Worm (Caenorhabditis elegans) whole organism, L3 larva: ENCODE measurements around the gene H24K24.2.

Experiments
- ama-1 ChIP-seq: fragments of 150-350 bp; optimal IDR thresholded peaks from 2 replicates; lab custom pipeline; 2018
- elt-1 ChIP-seq: fragments of 150-350 bp; optimal IDR thresholded peaks from 2 replicates; lab custom pipeline; 2014; ENCODE audit warnings: missing biosample characterization, missing genetic modification characterization
- fkh-10 ChIP-seq: sonication (generic microtip); optimal IDR thresholded peaks from 2 replicates; lab custom pipeline; 2017; ENCODE audit warnings: missing biosample characterization, missing genetic modification reagents, missing genetic modification characterization
- nhr-12 ChIP-seq: fragments of 150-350 bp; optimal IDR thresholded peaks from 2 replicates; lab custom pipeline; 2014; ENCODE audit warnings: missing biosample characterization, missing genetic modification characterization
- nhr-23 ChIP-seq: fragments of 150-350 bp; optimal IDR thresholded peaks from 2 replicates; lab custom pipeline; 2014; ENCODE audit warnings: missing biosample characterization, missing genetic modification reagents, missing genetic modification characterization
- nhr-25 ChIP-seq: sonication (generic microtip); optimal IDR thresholded peaks from 2 replicates; lab custom pipeline; 2017; ENCODE audit warnings: missing biosample characterization, missing genetic modification characterization
- snpc-4 ChIP-seq: fragments of 150-350 bp; optimal IDR thresholded peaks from 2 replicates; lab custom pipeline; 2014; ENCODE audit warnings: missing biosample characterization, missing genetic modification characterization
- unc-39 ChIP-seq: sonication (generic microtip); optimal IDR thresholded peaks from 4 replicates; lab custom pipeline; 2017; ENCODE audit warnings: missing biosample characterization, missing genetic modification characterization
- zag-1 ChIP-seq: fragments of 150-350 bp; optimal IDR thresholded peaks from 2 replicates; lab custom pipeline; 2014; ENCODE audit warnings: missing biosample characterization, missing genetic modification characterization

DNA sequence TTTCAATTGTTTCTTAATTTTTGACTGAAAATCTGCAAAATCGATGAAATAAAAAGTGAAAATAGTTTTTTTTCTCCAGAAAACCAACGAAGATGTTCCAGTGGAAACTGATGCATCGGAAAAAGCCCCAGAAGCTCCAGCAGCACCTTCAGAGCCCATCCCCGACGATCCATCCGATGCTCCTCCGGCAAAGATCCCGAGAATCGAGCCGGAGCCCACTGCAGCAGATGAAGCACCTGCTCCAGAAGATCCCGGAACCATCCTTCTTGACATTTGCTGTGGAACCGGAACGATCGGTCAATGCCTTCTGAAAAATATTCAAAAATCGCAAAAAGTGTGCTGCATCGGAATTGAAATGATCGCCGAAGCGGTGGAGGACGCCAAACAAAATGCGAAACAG, 8.9 kb upstream of the H24K24.2 start:
- TF ChIP-seq snpc-4 (tag; lab: Kevin White, UChicago) = no peak
- TF ChIP-seq nhr-12 (tag; lab: Kevin White, UChicago) = no peak
- no peak for TF ChIP-seq elt-1
- TF ChIP-seq ama-1 (lab: Kevin White, UChicago) = no peak
- TF ChIP-seq nhr-25 (tag; lab: Kevin White, UChicago) = no peak
- TF ChIP-seq nhr-23 = no peak
- TF ChIP-seq fkh-10 (GFP tag; lab: Kevin White, UChicago) = no peak
- no peak for TF ChIP-seq zag-1
- no peak for TF ChIP-seq unc-39
